Fruit fly (Drosophila melanogaster): ENCODE measurements around the gene CG44325.

DNA sequence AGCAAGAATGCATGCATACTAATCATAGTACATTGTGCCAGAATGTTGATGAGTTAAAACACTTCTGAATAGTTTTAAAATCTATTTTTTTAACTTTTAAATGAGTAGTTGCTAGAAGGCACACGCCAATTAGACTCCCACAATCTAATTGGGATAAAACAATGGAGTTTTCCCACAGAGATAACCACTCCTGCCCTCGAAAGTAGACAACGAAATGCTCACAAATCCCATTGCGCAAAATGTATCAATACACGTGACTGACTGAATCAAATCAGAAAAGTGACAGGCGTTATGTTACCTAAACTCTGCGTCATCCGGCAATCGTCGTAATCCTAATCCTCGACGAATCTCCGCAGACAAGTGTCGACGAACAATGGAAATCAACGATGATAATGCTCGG, 39.5 kb upstream of the CG44325 start:
- TF ChIP-seq CG1602 (GFP tag; optimal IDR thresholded peaks at IDR 0.05): no peak
- no peak for TF ChIP-seq schlank (tag; optimal IDR thresholded peaks at IDR 0.05)
- no peak for TF ChIP-seq br (optimal IDR thresholded peaks at IDR 0.05)
- TF ChIP-seq Ravus (GFP tag; IDR thresholded peaks at IDR 0.05): no peak
- no peak for TF ChIP-seq odd (GFP tag; optimal IDR thresholded peaks at IDR 0.05)
- no peak for TF ChIP-seq corto (GFP tag; optimal IDR thresholded peaks at IDR 0.05)
- no peak for TF ChIP-seq CG4707 (GFP tag; optimal IDR thresholded peaks at IDR 0.05)
- no peak for TF ChIP-seq nau (GFP tag; optimal IDR thresholded peaks at IDR 0.05)

Data from whole organism, embryonic.